Fruit fly (Drosophila melanogaster): Measurements from ENCODE around the gene MICU1.

Gene MICU1

DNA sequence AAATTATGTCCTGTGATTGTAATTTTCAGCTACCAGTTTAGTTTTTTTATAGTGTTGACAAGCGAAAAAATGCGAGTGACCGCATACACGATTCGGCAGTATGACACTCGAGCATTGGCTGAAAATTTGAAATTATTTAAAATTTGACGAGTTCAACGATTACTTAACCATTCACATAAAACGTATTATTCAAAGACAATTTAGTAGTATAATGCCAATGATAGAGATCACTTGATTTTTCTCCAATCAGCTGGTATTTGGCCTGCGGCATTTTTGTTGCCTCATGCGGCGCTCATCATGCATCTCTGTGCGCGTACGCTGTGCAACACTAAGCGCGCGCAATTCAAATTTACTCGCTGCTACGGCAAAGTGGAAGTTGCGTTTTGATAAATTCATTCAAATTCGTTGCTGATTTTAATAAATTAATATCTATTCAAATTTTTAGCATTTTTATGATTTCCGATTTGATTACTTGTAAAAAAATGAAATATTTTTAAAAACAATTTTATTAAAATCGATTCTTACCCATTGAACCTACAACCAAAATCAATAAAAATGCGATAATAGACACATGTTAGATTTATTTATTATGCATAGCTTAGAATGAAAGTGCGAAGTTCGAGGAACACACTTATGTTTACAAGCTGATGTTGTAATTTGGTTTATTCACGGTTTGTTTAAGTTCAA, 12.5 kb downstream of the MICU1 start, which contains the start of gene CG4497 (continued):
- TF ChIP-seq Atf-2 (GFP tag; optimal IDR thresholded peaks at IDR 0.05): peak; percentile 94
- TF ChIP-seq NK7.1 (GFP tag; optimal IDR thresholded peaks at IDR 0.05): peak; percentile 82
- no peak for TF ChIP-seq usp (GFP tag; optimal IDR thresholded peaks at IDR 0.05)
- TF ChIP-seq Gsc (GFP tag; IDR thresholded peaks at IDR 0.05): peak; percentile 92
- peak; percentile 62 for TF ChIP-seq Vsx1 (GFP tag; optimal IDR thresholded peaks at IDR 0.05)
- peak; percentile 80 for TF ChIP-seq CG15514 (GFP tag; optimal IDR thresholded peaks at IDR 0.05)
- peak; percentile 94 for TF ChIP-seq H15 (GFP tag; IDR thresholded peaks at IDR 0.05)
- peak; percentile 85 for TF ChIP-seq CG16779 (GFP tag; IDR thresholded peaks at IDR 0.05)
- peak; percentile 93 for TF ChIP-seq CG16863 (GFP tag; optimal IDR thresholded peaks at IDR 0.05)
- TF ChIP-seq pita (GFP tag; optimal IDR thresholded peaks at IDR 0.05): no peak
- peak; percentile 92 for TF ChIP-seq CG11093 (GFP tag; IDR thresholded peaks at IDR 0.05)
- peak; percentile 78; the same call in 1 of the 2 replicates for TF ChIP-seq Awh (GFP tag; IDR thresholded peaks at IDR 0.05)
- peak; percentile 73 for TF ChIP-seq Dip2 (GFP tag; IDR thresholded peaks at IDR 0.05)
- TF ChIP-seq Dp (GFP tag; optimal IDR thresholded peaks at IDR 0.05): peak; percentile 90
- peak; percentile 56 for TF ChIP-seq CG14965 (GFP tag; optimal IDR thresholded peaks at IDR 0.05; ENCODE audit: borderline replicate concordance)
- TF ChIP-seq bowl (GFP tag; IDR thresholded peaks at IDR 0.05): peak; percentile 65
- TF ChIP-seq aop (GFP tag; IDR thresholded peaks at IDR 0.05): peak; percentile 50; the same call in 1 of the 2 replicates
- peak; percentile 85 for TF ChIP-seq nerfin-2 (GFP tag; IDR thresholded peaks at IDR 0.05; ENCODE audit: partially characterized antibody)
- peak; percentile 89 for TF ChIP-seq lab (GFP tag; optimal IDR thresholded peaks at IDR 0.05)
- TF ChIP-seq ranshi (GFP tag; IDR thresholded peaks at IDR 0.05): peak; percentile 90
- TF ChIP-seq eve (GFP tag; optimal IDR thresholded peaks at IDR 0.05): peak in 1 of 2 experiments; percentile 90
- TF ChIP-seq CG12659 (GFP tag; optimal IDR thresholded peaks at IDR 0.05): peak; percentile 87
- peak; percentile 96 for TF ChIP-seq Xrp1 (GFP tag; IDR thresholded peaks at IDR 0.05)
- peak; percentile 97 for TF ChIP-seq Ptx1 (GFP tag; IDR thresholded peaks at IDR 0.05)
- TF ChIP-seq CG3847 (GFP tag; IDR thresholded peaks at IDR 0.05): peak; percentile 99
- peak; percentile 78 for TF ChIP-seq CG1024 (GFP tag; IDR thresholded peaks at IDR 0.05)
- peak; percentile 48 for TF ChIP-seq CG10565 (GFP tag; optimal IDR thresholded peaks at IDR 0.05)
- peak; percentile 97 for TF ChIP-seq mam (GFP tag; optimal IDR thresholded peaks at IDR 0.05)
- TF ChIP-seq cwo (GFP tag; optimal IDR thresholded peaks at IDR 0.05): peak; percentile 57
- TF ChIP-seq CG2875 (GFP tag; optimal IDR thresholded peaks at IDR 0.05): peak; percentile 39
- TF ChIP-seq Oli (tag; optimal IDR thresholded peaks at IDR 0.05): peak; percentile 84
- TF ChIP-seq CG8089 (GFP tag; optimal IDR thresholded peaks at IDR 0.05): peak; percentile 92
- TF ChIP-seq Hmr (GFP tag; optimal IDR thresholded peaks at IDR 0.05): peak; percentile 89
- peak; percentile 69 for TF ChIP-seq kni (GFP tag; optimal IDR thresholded peaks at IDR 0.05)
- peak; percentile 77 for TF ChIP-seq btn (GFP tag; optimal IDR thresholded peaks at IDR 0.05)
- TF ChIP-seq peb (GFP tag; IDR thresholded peaks at IDR 0.05): peak; percentile 89
- TF ChIP-seq zfh2 (GFP tag; optimal IDR thresholded peaks at IDR 0.05): peak; percentile 98
- TF ChIP-seq CG5953 (GFP tag; IDR thresholded peaks at IDR 0.05): peak; percentile 82
- TF ChIP-seq Mes4 (GFP tag; optimal IDR thresholded peaks at IDR 0.05): peak; percentile 86
- no peak for TF ChIP-seq br (optimal IDR thresholded peaks at IDR 0.05)
- TF ChIP-seq C15 (GFP tag; IDR thresholded peaks at IDR 0.05): peak; percentile 63; the same call in 2 of the 3 replicates
- no peak for TF ChIP-seq lov (optimal IDR thresholded peaks at IDR 0.05)
- TF ChIP-seq lov (GFP tag; IDR thresholded peaks at IDR 0.05): peak; percentile 88
- peak; percentile 56 for TF ChIP-seq Spps (tag; optimal IDR thresholded peaks at IDR 0.05)
- TF ChIP-seq CTCF (GFP tag; optimal IDR thresholded peaks at IDR 0.05): peak; percentile 44
- TF ChIP-seq eyg (GFP tag; optimal IDR thresholded peaks at IDR 0.05): peak; percentile 93
- peak; percentile 95 for TF ChIP-seq ind (GFP tag; optimal IDR thresholded peaks at IDR 0.05)
- peak; percentile 88 for TF ChIP-seq otp (GFP tag; IDR thresholded peaks at IDR 0.05)
- peak; percentile 96 for TF ChIP-seq tgo (GFP tag; IDR thresholded peaks at IDR 0.05)
- peak; percentile 79 for TF ChIP-seq CG13123 (GFP tag; optimal IDR thresholded peaks at IDR 0.05)
- TF ChIP-seq zen2 (GFP tag; IDR thresholded peaks at IDR 0.05; ENCODE audit: partially characterized antibody): no peak
